Worm (Caenorhabditis elegans) whole organism, early embryonic: Measurements from ENCODE around the gene sago-1.

Experiments used
- B0310.2 ChIP-seq: sonication (generic microtip); optimal IDR thresholded peaks from 2 replicates; lab custom pipeline; 2016; ENCODE audit warnings: mild to moderate bottlenecking, missing genetic modification characterization, missing compliant biosample characterization
- F13C5.2 ChIP-seq: sonication (generic microtip); optimal IDR thresholded peaks from 2 replicates; lab custom pipeline; 2017; ENCODE audit warnings: mild to moderate bottlenecking, missing genetic modification characterization, inconsistent platforms, missing compliant biosample characterization
- aly-1 ChIP-seq: sonication (generic microtip); optimal IDR thresholded peaks from 2 replicates; lab custom pipeline; 2016; ENCODE audit warnings: missing genetic modification characterization, missing compliant biosample characterization
- ama-1 ChIP-seq: fragments of 150-350 bp; optimal IDR thresholded peaks from 2 replicates; lab custom pipeline; 2014
- ceh-13 ChIP-seq: fragments of 200-800 bp; sonication (Bioruptor generic); optimal IDR thresholded peaks from 2 replicates; lab custom pipeline; 2018; ENCODE audit warnings: mild to moderate bottlenecking, missing genetic modification characterization, missing compliant biosample characterization
- ceh-36 ChIP-seq: sonication (generic microtip); optimal IDR thresholded peaks from 2 replicates; lab custom pipeline; 2016; ENCODE audit warnings: missing genetic modification characterization, inconsistent platforms, missing compliant biosample characterization
- ets-7 ChIP-seq: sonication (generic microtip); optimal IDR thresholded peaks from 2 replicates; lab custom pipeline; 2016; ENCODE audit warnings: missing genotype, missing genetic modification characterization, missing compliant biosample characterization
- flt-1 ChIP-seq: fragments of 200-800 bp; sonication (Bioruptor generic); IDR thresholded peaks from 2 replicates; pipeline ENCODE4 v1.3.6; 2022; ENCODE audit warnings: missing genetic modification characterization, missing compliant biosample characterization
- hmbx-1 ChIP-seq: sonication (generic microtip); optimal IDR thresholded peaks from 2 replicates; lab custom pipeline; 2016; ENCODE audit warnings: mild to moderate bottlenecking, missing genetic modification characterization, missing compliant biosample characterization
- hmg-4 ChIP-seq: fragments of 200-800 bp; sonication (Bioruptor generic); optimal IDR thresholded peaks from 2 replicates; lab custom pipeline; 2018; ENCODE audit warnings: mild to moderate bottlenecking, missing genetic modification characterization, missing compliant biosample characterization
- hnd-1 ChIP-seq: sonication (generic microtip); optimal IDR thresholded peaks from 2 replicates; lab custom pipeline; 2016; ENCODE audit warnings: missing genetic modification characterization, missing compliant biosample characterization
- pes-1 ChIP-seq: fragments of 200-800 bp; sonication (Bioruptor generic); IDR thresholded peaks from 2 replicates; pipeline ENCODE4 v1.3.6; 2022; ENCODE audit warnings: missing genetic modification reagents, missing genetic modification characterization, missing compliant biosample characterization
- scrt-1 ChIP-seq: fragments of 200-800 bp; sonication (Bioruptor generic); IDR thresholded peaks from 2 replicates; pipeline ENCODE4 v1.3.6; 2022; ENCODE audit warnings: missing genetic modification characterization, missing compliant biosample characterization
- sea-1 ChIP-seq: fragments of 200-800 bp; sonication (Bioruptor generic); conservative IDR thresholded peaks from 2 replicates; pipeline ENCODE4 v1.3.6; 2022; ENCODE audit warnings: missing genetic modification characterization, missing compliant biosample characterization
- tbx-11 ChIP-seq: fragments of 200-800 bp; sonication (Bioruptor generic); IDR thresholded peaks from 2 replicates; pipeline ENCODE4 v1.3.6; 2022; ENCODE audit warnings: missing genetic modification characterization, missing compliant biosample characterization
- tbx-37 ChIP-seq: fragments of 200-800 bp; sonication (Bioruptor generic); conservative IDR thresholded peaks from 2 replicates; pipeline ENCODE4 v1.3.6; 2022; ENCODE audit warnings: missing genetic modification reagents, missing genetic modification characterization, missing compliant biosample characterization
- tra-4 ChIP-seq: sonication (generic microtip); optimal IDR thresholded peaks from 2 replicates; lab custom pipeline; 2017; ENCODE audit warnings: missing genetic modification characterization, missing compliant biosample characterization

Gene sago-1

DNA sequence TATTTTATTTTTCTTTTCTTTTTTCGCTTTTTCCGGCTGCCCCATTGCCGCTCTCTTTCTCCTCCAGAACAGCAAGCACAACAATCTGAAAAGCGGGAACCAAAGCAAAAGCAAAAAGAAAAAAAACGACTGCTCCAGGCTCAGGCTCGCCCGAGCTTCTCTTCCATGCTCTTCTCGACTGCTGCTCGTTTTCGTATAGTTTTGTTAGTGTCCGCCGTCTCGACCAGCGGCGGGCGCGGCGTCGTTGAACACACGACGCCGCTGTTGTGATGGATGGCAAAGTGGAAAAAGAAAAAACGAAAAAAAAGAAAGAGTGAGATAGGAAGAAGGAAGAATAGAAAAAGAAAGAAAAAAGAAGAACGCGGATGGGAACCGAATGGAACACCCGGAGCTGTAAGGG lies 46.5 kb downstream of the sago-1 start:
- TF ChIP-seq hmbx-1 (tag; lab: Kevin White, UChicago) (no peak), sea-1 (no peak), tbx-37 (GFP tag; lab: Robert Waterston, UW) (no peak), ceh-13 (GFP tag; lab: Kevin White, UChicago) (no peak), scrt-1 (no peak), ceh-36 (tag; lab: Kevin White, UChicago) (no peak), F13C5.2 (tag; lab: Kevin White, UChicago) (no peak)

DNA sequence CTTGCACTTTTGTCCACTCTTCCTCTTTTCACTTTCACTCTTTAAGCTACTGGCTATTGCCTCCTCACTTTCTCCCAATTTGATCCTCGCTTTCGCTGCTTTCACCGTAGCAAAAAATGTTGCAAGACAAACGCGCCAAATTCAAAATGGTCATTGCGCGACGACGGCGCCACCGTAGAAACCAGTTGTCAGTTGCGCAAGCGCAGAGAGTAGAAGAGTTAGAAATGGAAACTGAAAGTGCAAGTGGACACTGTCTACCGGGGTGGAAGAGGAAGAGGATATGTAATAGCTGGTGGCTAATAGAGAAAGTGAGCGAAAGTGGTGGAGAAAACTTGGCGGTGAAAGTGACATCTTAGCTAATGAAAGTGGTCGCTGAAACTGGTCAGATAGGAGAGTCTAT lies 47.6 kb downstream of the sago-1 start:
- TF ChIP-seq tbx-11 (GFP tag; lab: Robert Waterston, UW) (no peak), tbx-37 (GFP tag; lab: Robert Waterston, UW) (no peak), ama-1 (lab: Kevin White, UChicago) (no peak), ceh-36 (tag; lab: Kevin White, UChicago) (no peak), aly-1 (tag; lab: Kevin White, UChicago) (no peak)

- TF ChIP-seq sea-1 (no peak), aly-1 (tag; lab: Kevin White, UChicago) (no peak), ceh-13 (GFP tag; lab: Kevin White, UChicago) (no peak), tbx-11 (GFP tag; lab: Robert Waterston, UW) (no peak), pes-1 (no peak), hmbx-1 (tag; lab: Kevin White, UChicago) (no peak), scrt-1 (no peak), hmg-4 (GFP tag; lab: Kevin White, UChicago) (no peak), flt-1 (no peak), tbx-37 (GFP tag; lab: Robert Waterston, UW) (no peak), ceh-36 (tag; lab: Kevin White, UChicago) (no peak), F13C5.2 (tag; lab: Kevin White, UChicago) (no peak), ama-1 (lab: Kevin White, UChicago) (no peak)
Measured at ce11 chrV:6352350-6352749, 48.8 kb downstream of the sago-1 start.

- no peak for TF ChIP-seq tbx-37 (GFP tag; lab: Robert Waterston, UW)
- TF ChIP-seq hnd-1 (tag; lab: Kevin White, UChicago): no peak
- TF ChIP-seq hmbx-1 (tag; lab: Kevin White, UChicago): no peak
- no peak for TF ChIP-seq tbx-11 (GFP tag; lab: Robert Waterston, UW)
Measured at ce11 chrV:6353182-6353780, 49.7 kb downstream of the sago-1 start.

DNA sequence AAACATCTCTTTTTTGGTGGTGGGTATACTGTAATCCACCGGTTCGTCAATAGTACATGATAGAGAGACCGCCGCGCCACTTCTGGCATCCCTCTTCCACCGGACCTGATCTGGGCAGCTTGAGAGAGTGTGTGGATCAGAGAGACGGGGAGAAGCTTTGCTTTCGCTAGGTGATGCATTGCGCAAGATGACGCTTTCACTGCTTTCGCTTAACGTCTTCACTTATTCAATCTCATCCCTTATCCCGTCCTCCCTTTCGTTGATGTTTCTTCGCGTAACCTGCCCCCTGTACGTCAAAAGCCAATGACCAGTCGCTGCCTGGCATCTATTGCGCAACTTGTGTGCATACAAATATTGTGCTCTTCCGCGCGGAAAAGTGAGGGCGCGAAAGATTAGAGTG lies 50.6 kb downstream of the sago-1 start:
- TF ChIP-seq tbx-37 (GFP tag; lab: Robert Waterston, UW) (no peak), sea-1 (no peak), ets-7 (tag; lab: Kevin White, UChicago) (no peak), ama-1 (lab: Kevin White, UChicago) (no peak), F13C5.2 (tag; lab: Kevin White, UChicago) (no peak), flt-1 (no peak), ceh-13 (GFP tag; lab: Kevin White, UChicago) (no peak), hnd-1 (tag; lab: Kevin White, UChicago) (no peak)

DNA sequence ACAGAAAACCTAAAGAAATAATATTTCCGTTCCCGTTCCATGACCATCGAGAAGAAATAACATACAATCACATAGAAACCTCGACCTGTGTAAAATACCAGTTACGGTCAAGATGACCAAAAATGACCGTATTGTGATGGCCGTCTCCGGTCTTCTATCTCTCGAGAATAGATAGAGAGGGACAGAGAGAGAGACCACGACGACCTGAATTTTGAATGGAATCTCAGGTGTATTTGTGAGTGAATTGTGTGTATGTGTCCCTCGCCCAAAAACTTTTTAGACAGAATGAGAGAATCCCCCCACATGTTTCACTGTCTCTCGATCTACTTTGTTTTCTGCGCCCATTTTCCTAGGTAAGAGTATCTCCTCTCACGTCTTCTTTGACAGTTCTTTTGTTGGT lies 51.2 kb downstream of the sago-1 start:
- TF ChIP-seq scrt-1 (no peak), flt-1 (no peak), hmbx-1 (tag; lab: Kevin White, UChicago) (no peak), aly-1 (tag; lab: Kevin White, UChicago) (no peak), ceh-13 (GFP tag; lab: Kevin White, UChicago) (no peak), tbx-11 (GFP tag; lab: Robert Waterston, UW) (no peak)

DNA sequence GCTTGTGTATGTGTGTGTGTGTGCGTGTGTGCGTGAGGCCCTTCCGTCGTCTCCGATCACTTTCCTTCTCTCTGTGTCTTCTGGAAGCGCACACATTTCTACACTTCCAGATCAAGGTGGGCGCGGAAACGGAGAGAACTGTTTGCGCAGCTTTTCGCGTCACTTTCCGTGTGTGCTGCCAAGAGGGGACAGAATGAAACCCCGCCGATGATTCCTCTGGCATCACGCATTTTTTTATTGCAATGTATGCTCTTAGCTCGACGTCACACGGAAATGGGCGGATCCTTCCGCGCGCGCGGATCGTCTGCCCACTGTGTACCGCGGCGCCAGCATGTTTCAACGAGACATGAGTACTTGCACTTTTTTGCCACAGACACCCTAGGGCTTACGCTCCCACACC lies 51.8 kb downstream of the sago-1 start:
- TF ChIP-seq hmbx-1 (tag; lab: Kevin White, UChicago) (no peak), ama-1 (lab: Kevin White, UChicago) (no peak), pes-1 (no peak), sea-1 (no peak), F13C5.2 (tag; lab: Kevin White, UChicago) (no peak), tra-4 (tag; lab: Kevin White, UChicago) (no peak), hmg-4 (GFP tag; lab: Kevin White, UChicago) (no peak), tbx-11 (GFP tag; lab: Robert Waterston, UW) (no peak), B0310.2 (tag; lab: Kevin White, UChicago) (no peak), aly-1 (tag; lab: Kevin White, UChicago) (no peak), ceh-36 (tag; lab: Kevin White, UChicago) (no peak), flt-1 (no peak), hnd-1 (tag; lab: Kevin White, UChicago) (no peak), ceh-13 (GFP tag; lab: Kevin White, UChicago) (no peak), tbx-37 (GFP tag; lab: Robert Waterston, UW) (no peak)

- no peak for TF ChIP-seq ceh-13 (GFP tag; lab: Kevin White, UChicago)
- no peak for TF ChIP-seq tbx-37 (GFP tag; lab: Robert Waterston, UW)
- no peak for TF ChIP-seq ceh-36 (tag; lab: Kevin White, UChicago)
- no peak for TF ChIP-seq flt-1
- no peak for TF ChIP-seq ama-1 (lab: Kevin White, UChicago)
- no peak for TF ChIP-seq sea-1
- TF ChIP-seq hnd-1 (tag; lab: Kevin White, UChicago): no peak
- no peak for TF ChIP-seq hmbx-1 (tag; lab: Kevin White, UChicago)
- no peak for TF ChIP-seq B0310.2 (tag; lab: Kevin White, UChicago)
- no peak for TF ChIP-seq F13C5.2 (tag; lab: Kevin White, UChicago)
- TF ChIP-seq aly-1 (tag; lab: Kevin White, UChicago): no peak
- no peak for TF ChIP-seq tra-4 (tag; lab: Kevin White, UChicago)
- no peak for TF ChIP-seq pes-1
- no peak for TF ChIP-seq hmg-4 (GFP tag; lab: Kevin White, UChicago)
- no peak for TF ChIP-seq tbx-11 (GFP tag; lab: Robert Waterston, UW)
- no peak for TF ChIP-seq scrt-1
Measured at ce11 chrV:6355975-6356441, 52.4 kb downstream of the sago-1 start, which contains the start of gene bcl-11. Gene bcl-11, plus strand, starts transcription at chrV:6356025.
